Worm (Caenorhabditis elegans): ENCODE measurements around the gene F44E7.4.
A peak's percentile ranks its signal among the peaks of the same experiment; 100 is the strongest.

The F44E7.4 gene

ce11 chrV:5768292-5768695 lies 8.5 kb downstream of the F44E7.4 start:
- peak; percentile 10 for TF ChIP-seq nhr-76 (tag; optimal IDR thresholded peaks at IDR 0.05)
- TF ChIP-seq aly-2 (tag; optimal IDR thresholded peaks at IDR 0.05), result no peak
- peak; percentile 98 for TF ChIP-seq nhr-85 (tag)
- TF ChIP-seq blmp-1 (tag; optimal IDR thresholded peaks at IDR 0.05), result peak; percentile 84
- TF ChIP-seq sup-37 (GFP tag; optimal IDR thresholded peaks at IDR 0.05), result no peak
- peak; percentile 5 for TF ChIP-seq irx-1 (tag; optimal IDR thresholded peaks at IDR 0.05)
- no peak for TF ChIP-seq pqm-1 (tag; optimal IDR thresholded peaks at IDR 0.05)
- TF ChIP-seq hlh-17 (GFP tag; optimal IDR thresholded peaks at IDR 0.05; ENCODE audit: borderline replicate concordance), result no peak
- TF ChIP-seq ztf-11 (tag; optimal IDR thresholded peaks at IDR 0.05), result no peak
- no peak for TF ChIP-seq hpl-2 (GFP tag; optimal IDR thresholded peaks at IDR 0.05)
- no peak for TF ChIP-seq fos-1 (tag; optimal IDR thresholded peaks at IDR 0.05)
- peak; percentile 92 for TF ChIP-seq nhr-71 (tag; optimal IDR thresholded peaks at IDR 0.05)
- no peak for TF ChIP-seq ceh-82 (tag; optimal IDR thresholded peaks at IDR 0.05)
- TF ChIP-seq ces-1 (GFP tag; optimal IDR thresholded peaks at IDR 0.05), result no peak
- TF ChIP-seq F16B12.6 (tag; optimal IDR thresholded peaks at IDR 0.05), result no peak
- no peak for TF ChIP-seq Y116A8C.19 (tag; optimal IDR thresholded peaks at IDR 0.05; ENCODE audit: borderline replicate concordance)
- no peak for TF ChIP-seq pax-3 (tag; optimal IDR thresholded peaks at IDR 0.05)
- TF ChIP-seq nhr-90 (tag; optimal IDR thresholded peaks at IDR 0.05; ENCODE audit: poor library complexity), result peak; percentile 84
- peak; percentile 49 for TF ChIP-seq rnt-1 (tag; optimal IDR thresholded peaks at IDR 0.05)
- peak; percentile 70 for TF ChIP-seq elt-2 (tag; optimal IDR thresholded peaks at IDR 0.05)
- TF ChIP-seq sptf-1 (tag; optimal IDR thresholded peaks at IDR 0.05), result no peak
- TF ChIP-seq elt-3 (tag; optimal IDR thresholded peaks at IDR 0.05), result peak in 5 of 6 experiments; percentile 72 to 92 (median 78)
- TF ChIP-seq mab-9 (GFP tag; IDR thresholded peaks at IDR 0.05), result no peak
- TF ChIP-seq unc-98 (GFP tag; IDR thresholded peaks at IDR 0.05), result no peak
- TF ChIP-seq mep-1 (tag; optimal IDR thresholded peaks at IDR 0.05), result peak; percentile 10
- no peak for TF ChIP-seq dsc-1 (tag; optimal IDR thresholded peaks at IDR 0.05)
- TF ChIP-seq egl-13 (tag; optimal IDR thresholded peaks at IDR 0.05), result no peak
- TF ChIP-seq dpl-1 (GFP tag; optimal IDR thresholded peaks at IDR 0.05), result peak in 1 of 3 experiments; percentile 35
- TF ChIP-seq lir-3 (tag; optimal IDR thresholded peaks at IDR 0.05; ENCODE audit: poor library complexity), result no peak
- TF ChIP-seq sox-4 (tag; optimal IDR thresholded peaks at IDR 0.05), result no peak
- peak; percentile 18 to 34 for TF ChIP-seq efl-1 (optimal IDR thresholded peaks at IDR 0.05)
- TF ChIP-seq efl-1 (GFP tag; optimal IDR thresholded peaks at IDR 0.05 in 1 of 2), result peak; percentile 1 to 84
- TF ChIP-seq egl-27 (tag; optimal IDR thresholded peaks at IDR 0.05), result peak in 1 of 2 experiments; percentile 71
- no peak for TF ChIP-seq hlh-4 (tag; optimal IDR thresholded peaks at IDR 0.05)
- peak; percentile 93 for TF ChIP-seq nhr-20 (tag; optimal IDR thresholded peaks at IDR 0.05)
- TF ChIP-seq nhr-11 (tag; optimal IDR thresholded peaks at IDR 0.05), result no peak
- no peak for TF ChIP-seq aha-1 (tag; optimal IDR thresholded peaks at IDR 0.05)
- TF ChIP-seq ama-1 (optimal IDR thresholded peaks at IDR 0.05), result no peak
- no peak for TF ChIP-seq fkh-4 (tag; optimal IDR thresholded peaks at IDR 0.05; ENCODE audit: borderline replicate concordance)
- TF ChIP-seq vab-15 (tag; optimal IDR thresholded peaks at IDR 0.05), result no peak
- peak in 1 of 2 experiments; percentile 92 for TF ChIP-seq mdl-1 (tag; optimal IDR thresholded peaks at IDR 0.05)
- peak; percentile 57 for TF ChIP-seq nhr-47 (tag; optimal IDR thresholded peaks at IDR 0.05)
- no peak for TF ChIP-seq C04F5.9 (tag; optimal IDR thresholded peaks at IDR 0.05)
- TF ChIP-seq unc-30 (tag; optimal IDR thresholded peaks at IDR 0.05), result no peak
- no peak for TF ChIP-seq lin-15B (tag; optimal IDR thresholded peaks at IDR 0.05)
- peak; percentile 70 for TF ChIP-seq grh-1 (GFP tag; IDR thresholded peaks at IDR 0.05)
- peak; percentile 88 for TF ChIP-seq nhr-19 (GFP tag; conservative IDR thresholded peaks at IDR 0.05)
- no peak for TF ChIP-seq C34B4.2 (tag; optimal IDR thresholded peaks at IDR 0.05)
- TF ChIP-seq swsn-7 (tag; optimal IDR thresholded peaks at IDR 0.05), result peak; percentile 18
- TF ChIP-seq nhr-12 (tag; optimal IDR thresholded peaks at IDR 0.05), result no peak
- TF ChIP-seq tbx-2 (tag; optimal IDR thresholded peaks at IDR 0.05), result peak; percentile 77
- no peak for TF ChIP-seq skn-1 (tag; optimal IDR thresholded peaks at IDR 0.05)
- no peak for TF ChIP-seq ceh-88 (GFP tag; IDR thresholded peaks at IDR 0.05)
- no peak for TF ChIP-seq ceh-8 (GFP tag; optimal IDR thresholded peaks at IDR 0.05)

Measured in whole organism, L1 larva.